Fruit fly (Drosophila melanogaster) S2 (cell line): ENCODE data around the gene CG14356.

Experiments
- CG8478 ChIP-seq: fragments of >200 bp; optimal IDR thresholded peaks from 2 replicates; lab custom pipeline; 2018
- CTCF ChIP-seq, 2 experiments: fragments of >200 bp; optimal IDR thresholded peaks; 2 replicates each; lab custom pipeline; 2018

DNA sequence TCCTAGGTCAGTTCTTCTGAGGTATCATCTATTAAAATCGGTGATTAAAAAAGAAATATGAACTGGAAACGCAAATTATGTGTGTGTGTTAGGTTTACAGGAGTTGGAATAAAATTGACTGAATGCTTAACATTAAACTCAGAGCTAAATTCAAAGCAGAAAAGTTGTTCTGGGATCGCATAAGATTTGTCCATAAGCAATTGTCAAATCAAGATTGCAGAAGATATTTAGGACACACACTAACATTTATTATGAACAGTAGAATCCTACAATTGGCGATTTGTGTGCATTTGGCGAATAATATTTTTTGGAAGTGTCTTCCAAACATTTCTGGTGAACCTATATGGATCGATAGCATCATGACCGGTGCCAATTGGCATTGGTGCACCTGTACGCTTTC lies 25.5 kb upstream of the CG14356 start, which contains the start of gene CG31533:
- TF ChIP-seq CTCF (optimal IDR thresholded peaks at IDR 0.05; lab: Kevin White, UChicago) (no peak), CG8478 (no peak)
